Worm (Caenorhabditis elegans): ENCODE results near the gene clh-5.

Gene clh-5

ce11 chrII:9139172-9139700 lies 40.8 kb upstream of the clh-5 start, which contains the start of gene Y9C2UA.1:
Gene Y9C2UA.1 (plus strand): TSS chrII:9139650.
- TF ChIP-seq unc-120 (tag; optimal IDR thresholded peaks at IDR 0.05; ENCODE audit: poor library complexity, severe bottlenecking) = no peak
- no peak for TF ChIP-seq ceh-83 (GFP tag; optimal IDR thresholded peaks at IDR 0.05)
- no peak for TF ChIP-seq nhr-28 (tag; optimal IDR thresholded peaks at IDR 0.05)
- no peak for TF ChIP-seq ceh-43 (GFP tag; optimal IDR thresholded peaks at IDR 0.05)
- no peak for TF ChIP-seq sptf-1 (tag; optimal IDR thresholded peaks at IDR 0.05)
- no peak for TF ChIP-seq bed-3 (GFP tag; optimal IDR thresholded peaks at IDR 0.05)
- TF ChIP-seq unc-62 (GFP tag; optimal IDR thresholded peaks at IDR 0.05) = no peak
- no peak for TF ChIP-seq unc-39 (tag; optimal IDR thresholded peaks at IDR 0.05)
- TF ChIP-seq flh-1 (GFP tag; optimal IDR thresholded peaks at IDR 0.05) = no peak
- no peak for TF ChIP-seq elt-1 (tag; optimal IDR thresholded peaks at IDR 0.05; ENCODE audit: borderline replicate concordance, insufficient read depth)
- no peak for TF ChIP-seq ces-1 (GFP tag; optimal IDR thresholded peaks at IDR 0.05)
- TF ChIP-seq mep-1 (tag; optimal IDR thresholded peaks at IDR 0.05) = no peak
- TF ChIP-seq mab-5 (tag; optimal IDR thresholded peaks at IDR 0.05) = no peak
- TF ChIP-seq snpc-4 (tag; optimal IDR thresholded peaks at IDR 0.05) = no peak
- no peak for TF ChIP-seq ham-2 (GFP tag; optimal IDR thresholded peaks at IDR 0.05)
- no peak for TF ChIP-seq ztf-11 (tag; optimal IDR thresholded peaks at IDR 0.05)
- TF ChIP-seq mls-2 (tag; optimal IDR thresholded peaks at IDR 0.05) = no peak

- TF ChIP-seq snpc-4 (tag; optimal IDR thresholded peaks at IDR 0.05) (no peak), drap-1 (GFP tag; optimal IDR thresholded peaks at IDR 0.05) (no peak), flh-1 (GFP tag; optimal IDR thresholded peaks at IDR 0.05) (no peak)
Observed at ce11 chrII:9137803-9138202, 39.4 kb upstream of the clh-5 start, which contains the start of gene C16D2.3. Gene C16D2.3 (plus strand): TSS chrII:9138103.

- TF ChIP-seq pha-4 (tag; optimal IDR thresholded peaks at IDR 0.05) = no peak
- no peak for TF ChIP-seq mab-5 (tag; optimal IDR thresholded peaks at IDR 0.05)
- TF ChIP-seq ceh-39 (tag; optimal IDR thresholded peaks at IDR 0.05) = no peak
- no peak for TF ChIP-seq blmp-1 (tag; optimal IDR thresholded peaks at IDR 0.05)
- TF ChIP-seq ceh-83 (GFP tag; optimal IDR thresholded peaks at IDR 0.05) = no peak
Observed at ce11 chrII:9135878-9136277, 37.5 kb upstream of the clh-5 start, which contains the start of gene nlp-78. Gene nlp-78 (plus strand): TSS chrII:9136178.

ce11 chrII:9132338-9132737 lies 33.9 kb upstream of the clh-5 start:
- TF ChIP-seq flh-1 (GFP tag; optimal IDR thresholded peaks at IDR 0.05) (no peak), unc-39 (tag; optimal IDR thresholded peaks at IDR 0.05) (no peak), ceh-83 (GFP tag; optimal IDR thresholded peaks at IDR 0.05) (no peak), sem-2 (GFP tag; optimal IDR thresholded peaks at IDR 0.05) (no peak)

- TF ChIP-seq M03D4.4 (tag; optimal IDR thresholded peaks at IDR 0.05) (no peak), nhr-76 (tag; optimal IDR thresholded peaks at IDR 0.05) (no peak), ztf-11 (tag; optimal IDR thresholded peaks at IDR 0.05) (no peak), ceh-83 (GFP tag; optimal IDR thresholded peaks at IDR 0.05) (no peak), ceh-43 (GFP tag; optimal IDR thresholded peaks at IDR 0.05) (no peak), sem-2 (GFP tag; optimal IDR thresholded peaks at IDR 0.05) (no peak), cnd-1 (tag; optimal IDR thresholded peaks at IDR 0.05) (no peak), nhr-12 (tag; optimal IDR thresholded peaks at IDR 0.05) (no peak), mls-2 (tag; optimal IDR thresholded peaks at IDR 0.05) (no peak), nhr-237 (tag; optimal IDR thresholded peaks at IDR 0.05) (no peak), unc-39 (tag; optimal IDR thresholded peaks at IDR 0.05) (no peak), unc-62 (GFP tag; optimal IDR thresholded peaks at IDR 0.05) (no peak), lin-32 (GFP tag; optimal IDR thresholded peaks at IDR 0.05) (no peak)
Observed at ce11 chrII:9131363-9131762, 33.0 kb upstream of the clh-5 start, which contains the start of gene C16D2.1. Gene C16D2.1 (plus strand): TSS chrII:9131663.

ce11 chrII:9130339-9130738 lies 31.9 kb upstream of the clh-5 start:
- no peak for TF ChIP-seq snpc-4 (tag; optimal IDR thresholded peaks at IDR 0.05)
- no peak for TF ChIP-seq hlh-1 (tag; optimal IDR thresholded peaks at IDR 0.05)
- no peak for TF ChIP-seq ham-2 (GFP tag; optimal IDR thresholded peaks at IDR 0.05)
- no peak for TF ChIP-seq blmp-1 (tag; optimal IDR thresholded peaks at IDR 0.05)
- no peak for TF ChIP-seq unc-62 (GFP tag; optimal IDR thresholded peaks at IDR 0.05)
- TF ChIP-seq ceh-43 (GFP tag; optimal IDR thresholded peaks at IDR 0.05) = no peak
- no peak for TF ChIP-seq unc-120 (tag; optimal IDR thresholded peaks at IDR 0.05; ENCODE audit: poor library complexity, severe bottlenecking)
- no peak for TF ChIP-seq nhr-12 (tag; optimal IDR thresholded peaks at IDR 0.05)
- TF ChIP-seq mls-2 (tag; optimal IDR thresholded peaks at IDR 0.05) = no peak
- TF ChIP-seq elt-3 (tag; optimal IDR thresholded peaks at IDR 0.05) = no peak
- TF ChIP-seq ztf-11 (tag; optimal IDR thresholded peaks at IDR 0.05) = no peak
- TF ChIP-seq unc-39 (tag; optimal IDR thresholded peaks at IDR 0.05) = no peak
- no peak for TF ChIP-seq nhr-2 (tag; optimal IDR thresholded peaks at IDR 0.05)
- no peak for TF ChIP-seq M03D4.4 (tag; optimal IDR thresholded peaks at IDR 0.05)
- TF ChIP-seq ceh-83 (GFP tag; optimal IDR thresholded peaks at IDR 0.05) = no peak
- no peak for TF ChIP-seq lsy-2 (tag; optimal IDR thresholded peaks at IDR 0.05)
- no peak for TF ChIP-seq bed-3 (GFP tag; optimal IDR thresholded peaks at IDR 0.05)
- no peak for TF ChIP-seq cnd-1 (tag; optimal IDR thresholded peaks at IDR 0.05)
- TF ChIP-seq flh-1 (GFP tag; optimal IDR thresholded peaks at IDR 0.05) = no peak
